Fruit fly (Drosophila melanogaster): Measurements from ENCODE around the gene CG3557.

The CG3557 gene

dm6 chr2L:2380805-2381204, 4.8 kb downstream of the CG3557 start, which contains the start of gene Eogt (continued):
- TF ChIP-seq ttk (GFP tag; IDR thresholded peaks at IDR 0.05) = peak; percentile 97
- peak; percentile 32 for TF ChIP-seq CG3163 (GFP tag; optimal IDR thresholded peaks at IDR 0.05)
- peak; percentile 82 to 85 for TF ChIP-seq Pdp1 (GFP tag; optimal IDR thresholded peaks at IDR 0.05)
- TF ChIP-seq Gug (GFP tag; IDR thresholded peaks at IDR 0.05) = peak; percentile 93
- peak; percentile 94 for TF ChIP-seq CG7372 (GFP tag; IDR thresholded peaks at IDR 0.05)
- peak; percentile 98 for TF ChIP-seq Ptx1 (GFP tag; IDR thresholded peaks at IDR 0.05)
- peak; percentile 74; the same call in 2 of the 3 replicates for TF ChIP-seq z (GFP tag; IDR thresholded peaks at IDR 0.05)
- TF ChIP-seq Hr3 (GFP tag; optimal IDR thresholded peaks at IDR 0.05) = peak; percentile 94
- peak; percentile 84; the same call in 1 of the 2 replicates for TF ChIP-seq aop (GFP tag; IDR thresholded peaks at IDR 0.05)
- peak; percentile 95 for TF ChIP-seq CG14667 (GFP tag; IDR thresholded peaks at IDR 0.05)
- peak; percentile 78 for TF ChIP-seq schlank (tag; optimal IDR thresholded peaks at IDR 0.05)
- TF ChIP-seq CG12744 (GFP tag; optimal IDR thresholded peaks at IDR 0.05) = peak; percentile 68
- TF ChIP-seq tgo (GFP tag; IDR thresholded peaks at IDR 0.05) = peak; percentile 97
- peak in 1 of 2 experiments; percentile 63 for TF ChIP-seq Dfd (GFP tag; optimal IDR thresholded peaks at IDR 0.05)
- TF ChIP-seq Deaf1 (tag; optimal IDR thresholded peaks at IDR 0.05) = peak; percentile 69
- TF ChIP-seq unpg (GFP tag; optimal IDR thresholded peaks at IDR 0.05) = peak; percentile 97
- TF ChIP-seq grn (GFP tag; optimal IDR thresholded peaks at IDR 0.05) = no peak
- TF ChIP-seq prd (optimal IDR thresholded peaks at IDR 0.05) = no peak
- peak; percentile 99 for TF ChIP-seq prd (GFP tag; IDR thresholded peaks at IDR 0.05)
- no peak for TF ChIP-seq CG14860 (GFP tag; IDR thresholded peaks at IDR 0.05; ENCODE audit: partially characterized antibody)
- TF ChIP-seq Doc2 (GFP tag; IDR thresholded peaks at IDR 0.05) = 0 out of 2 replicates have a peak, but pooled peaks have one; percentile 67
- peak; percentile 93 for TF ChIP-seq CG9727 (GFP tag; optimal IDR thresholded peaks at IDR 0.05)
- TF ChIP-seq pum (GFP tag; optimal IDR thresholded peaks at IDR 0.05) = peak; percentile 75
- peak; percentile 94 for TF ChIP-seq CG14050 (GFP tag; IDR thresholded peaks at IDR 0.05)
- TF ChIP-seq CG31365 (tag; optimal IDR thresholded peaks at IDR 0.05) = peak; percentile 49
- TF ChIP-seq CG12155 (GFP tag; optimal IDR thresholded peaks at IDR 0.05) = peak; percentile 90
- peak; percentile 73 for TF ChIP-seq tup (GFP tag; optimal IDR thresholded peaks at IDR 0.05)
- TF ChIP-seq Bdp1 (GFP tag; optimal IDR thresholded peaks at IDR 0.05) = peak; percentile 68
- peak; percentile 91 for TF ChIP-seq CrebB (tag; optimal IDR thresholded peaks at IDR 0.05)
- TF ChIP-seq tio (GFP tag; optimal IDR thresholded peaks at IDR 0.05) = peak; percentile 88
- peak; percentile 37 for TF ChIP-seq tx (GFP tag; optimal IDR thresholded peaks at IDR 0.05)
- TF ChIP-seq dmrt99B (tag; optimal IDR thresholded peaks at IDR 0.05) = peak; percentile 90
- no peak for TF ChIP-seq MESR4 (GFP tag; optimal IDR thresholded peaks at IDR 0.05)
- TF ChIP-seq bowl (GFP tag; IDR thresholded peaks at IDR 0.05) = peak; percentile 88
- peak; percentile 75 for TF ChIP-seq CG8281 (tag; optimal IDR thresholded peaks at IDR 0.05)
- TF ChIP-seq CG4328 (GFP tag; optimal IDR thresholded peaks at IDR 0.05) = peak; percentile 60
- peak; percentile 89 for TF ChIP-seq Poxn (GFP tag; IDR thresholded peaks at IDR 0.05)
- TF ChIP-seq CG2120 (GFP tag; optimal IDR thresholded peaks at IDR 0.05) = peak; percentile 93
- peak; percentile 85 for TF ChIP-seq Spps (tag; optimal IDR thresholded peaks at IDR 0.05)
- peak; percentile 96 for TF ChIP-seq sob (GFP tag; IDR thresholded peaks at IDR 0.05)
- peak; percentile 79 for TF ChIP-seq Sox100B (GFP tag; optimal IDR thresholded peaks at IDR 0.05)
- TF ChIP-seq stwl (tag; optimal IDR thresholded peaks at IDR 0.05) = peak; percentile 72
- TF ChIP-seq Bteb2 (GFP tag; optimal IDR thresholded peaks at IDR 0.05) = peak; percentile 63
- peak; percentile 63 to 92 for TF ChIP-seq Hr51 (GFP tag; optimal IDR thresholded peaks at IDR 0.05)
- peak; percentile 74 for TF ChIP-seq CG4707 (GFP tag; optimal IDR thresholded peaks at IDR 0.05)
- TF ChIP-seq CG4617 (GFP tag; optimal IDR thresholded peaks at IDR 0.05; ENCODE audit: borderline replicate concordance) = peak; percentile 92
- peak; percentile 95 for TF ChIP-seq CG16815 (GFP tag; optimal IDR thresholded peaks at IDR 0.05)
- peak; percentile 92 for TF ChIP-seq CG10979 (tag; optimal IDR thresholded peaks at IDR 0.05)
- peak; percentile 75 for TF ChIP-seq CG11723 (GFP tag; optimal IDR thresholded peaks at IDR 0.05)
- no peak for TF ChIP-seq CG7963 (GFP tag; IDR thresholded peaks at IDR 0.05; ENCODE audit: partially characterized antibody)
- peak; percentile 95 for TF ChIP-seq jigr1 (GFP tag; IDR thresholded peaks at IDR 0.05)

All from whole organism, embryonic.